Worm (Caenorhabditis elegans) whole organism, young adult: ENCODE measurements around the gene R05G6.9.
A peak's percentile ranks its signal among the peaks of the same experiment; 100 is the strongest.

ENCODE experiments used
- B0336.3 ChIP-seq: fragments of 200-800 bp; sonication (Bioruptor generic); IDR thresholded peaks from 2 replicates; pipeline ENCODE4 v1.3.6; 2022; ENCODE audit warnings: missing genetic modification characterization, missing compliant biosample characterization
- F22D6.2 ChIP-seq: sonication (generic microtip); optimal IDR thresholded peaks from 2 replicates; lab custom pipeline; 2016; ENCODE audit warnings: mild to moderate bottlenecking, missing genetic modification characterization, missing compliant biosample characterization
- F23B12.7 ChIP-seq: sonication (generic microtip); optimal IDR thresholded peaks from 2 replicates; lab custom pipeline; 2017; ENCODE audit warnings: missing genetic modification characterization, mild to moderate bottlenecking, missing compliant biosample characterization, antibody characterized with exemption, moderate library complexity; ENCODE audit not compliant: insufficient read depth
- F39B2.1 ChIP-seq: fragments of 200-800 bp; sonication (Bioruptor generic); IDR thresholded peaks from 2 replicates; pipeline ENCODE4 v1.3.6; 2022; ENCODE audit warnings: missing genetic modification reagents, missing genetic modification characterization, missing compliant biosample characterization
- F52B5.7 ChIP-seq: sonication (generic microtip); optimal IDR thresholded peaks from 2 replicates; lab custom pipeline; 2016; ENCODE audit warnings: mild to moderate bottlenecking, missing genetic modification characterization, missing compliant biosample characterization
- Y67H2A.10 ChIP-seq: fragments of 200-800 bp; sonication (Bioruptor generic); conservative IDR thresholded peaks from 2 replicates; pipeline ENCODE4 v1.3.6; 2022; ENCODE audit warnings: missing genetic modification reagents, missing genetic modification characterization, missing compliant biosample characterization
- Y79H2A.3 ChIP-seq: fragments of 200-800 bp; sonication (Bioruptor generic); conservative IDR thresholded peaks from 2 replicates; pipeline ENCODE4 v1.3.6; 2022; ENCODE audit warnings: missing genetic modification reagents, missing genetic modification characterization, missing compliant biosample characterization
- ZK185.1 ChIP-seq: sonication (generic microtip); optimal IDR thresholded peaks from 2 replicates; lab custom pipeline; 2016; ENCODE audit warnings: mild to moderate bottlenecking, missing genetic modification characterization, missing compliant biosample characterization; ENCODE audit not compliant: poor library complexity, severe bottlenecking
- akir-1 ChIP-seq: fragments of 200-800 bp; sonication (Bioruptor generic); optimal IDR thresholded peaks from 2 replicates; lab custom pipeline; 2018; ENCODE audit warnings: mild to moderate bottlenecking, missing genetic modification characterization, moderate library complexity, missing compliant biosample characterization
- atf-7 ChIP-seq: sonication (generic microtip); optimal IDR thresholded peaks from 2 replicates; lab custom pipeline; 2017; ENCODE audit warnings: mild to moderate bottlenecking, missing genetic modification characterization, missing compliant biosample characterization
- attf-6 ChIP-seq: fragments of 200-800 bp; sonication (Bioruptor generic); IDR thresholded peaks from 2 replicates; pipeline ENCODE4 v1.3.6; 2022; ENCODE audit warnings: missing genetic modification reagents, missing genetic modification characterization, missing compliant biosample characterization
- cebp-1 ChIP-seq, 2 experiments: fragments of 200-800 bp in 1 of 2; sonication (Bioruptor generic) in 1 of 2; sonication (generic microtip) in 1 of 2; IDR thresholded peaks in 1 of 2; optimal IDR thresholded peaks in 1 of 2; 2 replicates each; pipeline versions ENCODE4 v1.3.6 to Lab custom; 2017 to 2022; ENCODE audit warnings: missing compliant biosample characterization in 2 of 2, missing genetic modification characterization in 2 of 2, mild to moderate bottlenecking in 1 of 2, missing genetic modification reagents in 1 of 2, moderate library complexity in 1 of 2
- ceh-79 ChIP-seq: sonication (generic microtip); optimal IDR thresholded peaks from 2 replicates; lab custom pipeline; 2017; ENCODE audit warnings: mild to moderate bottlenecking, missing genetic modification characterization, missing compliant biosample characterization
- ceh-91 ChIP-seq: fragments of 200-800 bp; sonication (Bioruptor generic); IDR thresholded peaks from 2 replicates; pipeline ENCODE4 v1.3.6; 2022; ENCODE audit warnings: missing genetic modification reagents, missing genetic modification characterization, missing compliant biosample characterization
- chd-7 ChIP-seq: sonication (generic microtip); optimal IDR thresholded peaks from 2 replicates; lab custom pipeline; 2016; ENCODE audit warnings: mild to moderate bottlenecking, missing genetic modification characterization, moderate library complexity, missing compliant biosample characterization
- dox-1 ChIP-seq: fragments of 200-800 bp; sonication (Bioruptor generic); IDR thresholded peaks from 2 replicates; pipeline ENCODE4 v1.3.6; 2022; ENCODE audit warnings: missing genetic modification reagents, missing genetic modification characterization, missing compliant biosample characterization
- dpff-1 ChIP-seq: sonication (generic microtip); optimal IDR thresholded peaks from 2 replicates; lab custom pipeline; 2017; ENCODE audit warnings: mild to moderate bottlenecking, missing genetic modification characterization, missing compliant biosample characterization
- dpl-1 ChIP-seq: fragments of 150-350 bp; optimal IDR thresholded peaks from 2 replicates; lab custom pipeline; 2014; ENCODE audit warnings: missing biosample characterization, missing genetic modification reagents, missing genetic modification characterization
- efl-1 ChIP-seq: fragments of 150-350 bp; optimal IDR thresholded peaks from 2 replicates; lab custom pipeline; 2014; ENCODE audit warnings: missing biosample characterization, missing genetic modification reagents, missing genetic modification characterization
- egl-44 ChIP-seq: fragments of 200-800 bp; sonication (Bioruptor generic); IDR thresholded peaks from 2 replicates; pipeline ENCODE4 v1.3.6; 2022; ENCODE audit warnings: missing genetic modification reagents, missing genetic modification characterization, missing compliant biosample characterization
- ets-4 ChIP-seq: fragments of 200-800 bp; sonication (Bioruptor generic); optimal IDR thresholded peaks from 2 replicates; lab custom pipeline; 2018; ENCODE audit warnings: mild to moderate bottlenecking, missing genetic modification characterization, missing compliant biosample characterization
- gei-17 ChIP-seq: fragments of 200-800 bp; sonication (Bioruptor generic); optimal IDR thresholded peaks from 2 replicates; lab custom pipeline; 2018; ENCODE audit warnings: mild to moderate bottlenecking, missing genetic modification characterization, missing compliant biosample characterization
- hrde-1 ChIP-seq: sonication (generic microtip); optimal IDR thresholded peaks from 2 replicates; lab custom pipeline; 2016; ENCODE audit warnings: missing genetic modification characterization, mild to moderate bottlenecking, missing compliant biosample characterization, moderate library complexity, missing genotype, missing genetic modification reagents, borderline replicate concordance
- lag-1 ChIP-seq: fragments of 200-800 bp; sonication (Bioruptor generic); IDR thresholded peaks from 2 replicates; pipeline ENCODE4 v1.3.6; 2022; ENCODE audit warnings: missing genetic modification reagents, missing genetic modification characterization, missing compliant biosample characterization
- let-526 ChIP-seq: fragments of 200-800 bp; sonication (Bioruptor generic); IDR thresholded peaks from 2 replicates; pipeline ENCODE4 v1.3.6; 2022; ENCODE audit warnings: missing genetic modification reagents, missing genetic modification characterization, missing compliant biosample characterization
- let-607 ChIP-seq, 2 experiments: fragments of 200-800 bp in 1 of 2; sonication (Bioruptor generic) in 1 of 2; sonication (generic microtip) in 1 of 2; optimal IDR thresholded peaks; 2 replicates each; lab custom pipeline; 2016 to 2018; ENCODE audit warnings: mild to moderate bottlenecking in 2 of 2, missing compliant biosample characterization in 2 of 2, missing genetic modification characterization in 2 of 2, moderate library complexity in 2 of 2, missing genotype in 1 of 2
- lin-40 ChIP-seq: sonication (generic microtip); optimal IDR thresholded peaks from 2 replicates; lab custom pipeline; 2016; ENCODE audit warnings: missing genetic modification characterization, mild to moderate bottlenecking, missing compliant biosample characterization, missing genotype, missing genetic modification reagents
- lsl-1 ChIP-seq: fragments of 200-800 bp; sonication (Bioruptor generic); optimal IDR thresholded peaks from 2 replicates; lab custom pipeline; 2018; ENCODE audit warnings: mild to moderate bottlenecking, missing genetic modification characterization, moderate library complexity, missing compliant biosample characterization
- mcd-1 ChIP-seq: fragments of 200-800 bp; sonication (Bioruptor generic); IDR thresholded peaks from 2 replicates; pipeline ENCODE4 v1.3.6; 2022; ENCODE audit warnings: missing genetic modification reagents, missing genetic modification characterization, missing compliant biosample characterization
- mes-4 ChIP-seq: sonication (generic microtip); optimal IDR thresholded peaks from 2 replicates; lab custom pipeline; 2016; ENCODE audit warnings: missing genotype, missing genetic modification characterization, missing compliant biosample characterization
- nfyb-1 ChIP-seq: fragments of 200-800 bp; sonication (Bioruptor generic); IDR thresholded peaks from 2 replicates; pipeline ENCODE4 v1.3.6; 2022; ENCODE audit warnings: missing genetic modification reagents, missing genetic modification characterization, missing compliant biosample characterization
- nhr-120 ChIP-seq: fragments of 200-800 bp; sonication (Bioruptor generic); IDR thresholded peaks from 2 replicates; pipeline ENCODE4 v1.3.6; 2022; ENCODE audit warnings: missing genetic modification characterization, missing compliant biosample characterization
- nhr-80 ChIP-seq: sonication (generic microtip); optimal IDR thresholded peaks from 2 replicates; lab custom pipeline; 2016; ENCODE audit warnings: missing genetic modification characterization, missing compliant biosample characterization
- nhr-90 ChIP-seq: sonication (generic microtip); optimal IDR thresholded peaks from 2 replicates; lab custom pipeline; 2016; ENCODE audit warnings: missing genotype, mild to moderate bottlenecking, missing genetic modification characterization, missing compliant biosample characterization
- rpc-1 ChIP-seq, 2 experiments: fragments of 150-350 bp in 1 of 2; sonication (generic microtip) in 1 of 2; optimal IDR thresholded peaks; 2 replicates each; lab custom pipeline; 2014 to 2018; ENCODE audit warnings: missing biosample characterization in 1 of 2, missing genetic modification characterization in 1 of 2, missing genetic modification reagents in 1 of 2, missing genotype in 1 of 2
- snpc-1.3 ChIP-seq: sonication (generic microtip); optimal IDR thresholded peaks from 2 replicates; lab custom pipeline; 2017; ENCODE audit warnings: missing genetic modification characterization, mild to moderate bottlenecking, missing compliant biosample characterization, antibody characterized with exemption, moderate library complexity, missing genotype, missing genetic modification reagents; ENCODE audit not compliant: insufficient read depth
- snpc-4 ChIP-seq, 5 experiments: fragments of 150-350 bp in 1 of 5; sonication (generic microtip) in 4 of 5; optimal IDR thresholded peaks; 2 replicates each; lab custom pipeline; 2014 to 2018; ENCODE audit warnings: missing genetic modification characterization in 5 of 5, missing biosample characterization in 3 of 5, antibody characterized with exemption in 2 of 5, mild to moderate bottlenecking in 2 of 5, missing compliant biosample characterization in 2 of 5, missing genotype in 2 of 5, moderate library complexity in 2 of 5, missing genetic modification reagents in 1 of 5
- tbx-9 ChIP-seq: sonication (generic microtip); optimal IDR thresholded peaks from 2 replicates; lab custom pipeline; 2016; ENCODE audit warnings: borderline replicate concordance, missing genetic modification characterization, inconsistent platforms, missing compliant biosample characterization
- unc-130 ChIP-seq: sonication (generic microtip); optimal IDR thresholded peaks from 2 replicates; lab custom pipeline; 2016; ENCODE audit warnings: missing genetic modification reagents, missing genetic modification characterization, missing compliant biosample characterization
- zfh-2 ChIP-seq: fragments of 200-800 bp; sonication (Bioruptor generic); conservative IDR thresholded peaks from 2 replicates; pipeline ENCODE4 v1.3.6; 2022; ENCODE audit warnings: missing genetic modification reagents, missing genetic modification characterization, missing compliant biosample characterization
- ztf-18 ChIP-seq: sonication (generic microtip); optimal IDR thresholded peaks from 2 replicates; lab custom pipeline; 2016; ENCODE audit warnings: missing genotype, mild to moderate bottlenecking, missing genetic modification characterization, missing compliant biosample characterization
- ztf-26 ChIP-seq: sonication (generic microtip); optimal IDR thresholded peaks from 2 replicates; lab custom pipeline; 2017; ENCODE audit warnings: missing genetic modification characterization, missing compliant biosample characterization

The R05G6.9 gene

ce11 chrIV:7551254-7551653 is 35.2 kb upstream of the R05G6.9 start (continued):
- TF ChIP-seq chd-7 (tag; lab: Kevin White, UChicago) (no peak), mes-4 (no peak), atf-7 (tag; lab: Kevin White, UChicago) (no peak), snpc-4 (GFP tag; optimal IDR thresholded peaks at IDR 0.05; lab: Kevin White, UChicago) (no peak), snpc-4 (tag; optimal IDR thresholded peaks at IDR 0.05; lab: Kevin White, UChicago) (peak in 1 of 4 experiments; percentile 12), B0336.3 (0 out of 2 replicates have a peak, but pooled peaks have one; percentile 37), egl-44 (no peak), lag-1 (GFP tag; lab: Robert Waterston, UW) (no peak), rpc-1 (optimal IDR thresholded peaks at IDR 0.05; lab: Kevin White, UChicago) (no peak), rpc-1 (tag; optimal IDR thresholded peaks at IDR 0.05; lab: Kevin White, UChicago) (no peak), Y79H2A.3 (GFP tag; lab: Robert Waterston, UW) (no peak), ztf-26 (tag; lab: Kevin White, UChicago) (no peak), attf-6 (GFP tag; lab: Robert Waterston, UW) (no peak), F23B12.7 (tag; lab: Kevin White, UChicago) (no peak), mcd-1 (GFP tag; lab: Robert Waterston, UW) (no peak)

- peak; percentile 26; the same call in 1 of the 2 replicates for TF ChIP-seq nfyb-1 (GFP tag; lab: Robert Waterston, UW)
- TF ChIP-seq ceh-79 (tag; lab: Kevin White, UChicago) = no peak
- TF ChIP-seq cebp-1 (GFP tag; IDR thresholded peaks at IDR 0.05; lab: Robert Waterston, UW) = no peak
- TF ChIP-seq cebp-1 (tag; optimal IDR thresholded peaks at IDR 0.05; lab: Kevin White, UChicago) = peak; percentile 42
Measured at ce11 chrIV:7550445-7550844, 34.4 kb upstream of the R05G6.9 start, which contains the start of gene pam-1. Gene pam-1 (minus strand): TSS chrIV:7550812.

- TF ChIP-seq ZK185.1 = no peak
- peak; percentile 86 for TF ChIP-seq ets-4 (GFP tag; lab: Kevin White, UChicago)
- TF ChIP-seq gei-17 (GFP tag; lab: Kevin White, UChicago) = no peak
- peak; percentile 96 for TF ChIP-seq nhr-80 (tag; lab: Kevin White, UChicago)
- no peak for TF ChIP-seq F52B5.7 (tag; lab: Kevin White, UChicago)
- TF ChIP-seq B0336.3 = no peak
- TF ChIP-seq snpc-1.3 (tag; lab: Kevin White, UChicago) = no peak
- peak; percentile 89 to 96 for TF ChIP-seq let-607 (tag; optimal IDR thresholded peaks at IDR 0.05; lab: Kevin White, UChicago)
- TF ChIP-seq zfh-2 = peak; percentile 68; the same call in 1 of the 2 replicates
- no peak for TF ChIP-seq Y67H2A.10 (GFP tag; lab: Robert Waterston, UW)
- peak; percentile 41 for TF ChIP-seq nhr-90 (tag; lab: Kevin White, UChicago)
- no peak for TF ChIP-seq unc-130
- peak; percentile 33; the same call in 1 of the 2 replicates for TF ChIP-seq cebp-1 (GFP tag; IDR thresholded peaks at IDR 0.05; lab: Robert Waterston, UW)
- TF ChIP-seq cebp-1 (tag; optimal IDR thresholded peaks at IDR 0.05; lab: Kevin White, UChicago) = peak; percentile 16
- no peak for TF ChIP-seq ceh-91 (GFP tag; lab: Robert Waterston, UW)
- TF ChIP-seq attf-6 (GFP tag; lab: Robert Waterston, UW) = no peak
- 0 out of 2 replicates have a peak, but pooled peaks have one; percentile 32 for TF ChIP-seq nhr-120 (GFP tag; lab: Robert Waterston, UW)
- TF ChIP-seq tbx-9 = no peak
- no peak for TF ChIP-seq dpff-1 (tag; lab: Kevin White, UChicago)
- peak; percentile 55 for TF ChIP-seq ztf-18 (tag; lab: Kevin White, UChicago)
- TF ChIP-seq let-526 (GFP tag; lab: Robert Waterston, UW) = peak; percentile 64; the same call in 1 of the 2 replicates
- no peak for TF ChIP-seq efl-1 (GFP tag; lab: Kevin White, UChicago)
- no peak for TF ChIP-seq lsl-1 (GFP tag; lab: Kevin White, UChicago)
- TF ChIP-seq F22D6.2 (tag; lab: Kevin White, UChicago) = no peak
- TF ChIP-seq akir-1 (GFP tag; lab: Kevin White, UChicago) = no peak
- no peak for TF ChIP-seq F39B2.1 (GFP tag; lab: Robert Waterston, UW)
- TF ChIP-seq lin-40 = no peak
- no peak for TF ChIP-seq egl-44
- peak; percentile 66 for TF ChIP-seq dox-1 (GFP tag; lab: Robert Waterston, UW)
- TF ChIP-seq dpl-1 (GFP tag; lab: Kevin White, UChicago) = no peak
- no peak for TF ChIP-seq hrde-1
Measured at ce11 chrIV:7549844-7550243, 33.8 kb upstream of the R05G6.9 start.
